Worm (Caenorhabditis elegans) whole organism, mixed stage, embryonic: ENCODE data around the gene T08D10.4.

Experiments used
- M03D4.4 ChIP-seq: sonication (generic microtip); optimal IDR thresholded peaks from 2 replicates; lab custom pipeline; 2017; ENCODE audit warnings: mild to moderate bottlenecking, missing genetic modification characterization, missing compliant biosample characterization
- bed-3 ChIP-seq: fragments of 200-800 bp; sonication (Bioruptor generic); optimal IDR thresholded peaks from 3 replicates; lab custom pipeline; 2018; ENCODE audit warnings: mild to moderate bottlenecking, missing genetic modification characterization, moderate library complexity, missing compliant biosample characterization
- ceh-39 ChIP-seq: fragments of 150-350 bp; optimal IDR thresholded peaks from 2 replicates; lab custom pipeline; 2014; ENCODE audit warnings: missing biosample characterization, missing genetic modification characterization
- ceh-43 ChIP-seq: fragments of 200-800 bp; sonication (Bioruptor generic); optimal IDR thresholded peaks from 2 replicates; lab custom pipeline; 2018; ENCODE audit warnings: mild to moderate bottlenecking, missing genetic modification characterization, moderate library complexity, missing compliant biosample characterization
- ceh-83 ChIP-seq: fragments of 200-800 bp; sonication (Bioruptor generic); optimal IDR thresholded peaks from 2 replicates; lab custom pipeline; 2018; ENCODE audit warnings: mild to moderate bottlenecking, missing genetic modification characterization, missing compliant biosample characterization
- ces-1 ChIP-seq: fragments of 150-350 bp; optimal IDR thresholded peaks from 2 replicates; lab custom pipeline; 2014; ENCODE audit warnings: missing biosample characterization, missing genetic modification reagents, missing genetic modification characterization
- drap-1 ChIP-seq: fragments of 200-800 bp; sonication (Bioruptor generic); optimal IDR thresholded peaks from 3 replicates; lab custom pipeline; 2018; ENCODE audit warnings: mild to moderate bottlenecking, missing genetic modification characterization, missing compliant biosample characterization
- elt-1 ChIP-seq: sonication (generic microtip); optimal IDR thresholded peaks from 2 replicates; lab custom pipeline; 2017; ENCODE audit warnings: missing genetic modification characterization, mild to moderate bottlenecking, missing compliant biosample characterization, antibody characterized with exemption, moderate library complexity, borderline replicate concordance; ENCODE audit not compliant: insufficient read depth
- elt-3 ChIP-seq: fragments of 150-350 bp; optimal IDR thresholded peaks from 2 replicates; lab custom pipeline; 2014; ENCODE audit warnings: missing biosample characterization, missing genetic modification characterization
- ham-2 ChIP-seq: fragments of 200-800 bp; sonication (Bioruptor generic); optimal IDR thresholded peaks from 2 replicates; lab custom pipeline; 2018; ENCODE audit warnings: mild to moderate bottlenecking, missing genetic modification characterization, missing compliant biosample characterization
- hlh-1 ChIP-seq: fragments of 150-350 bp; optimal IDR thresholded peaks from 2 replicates; lab custom pipeline; 2014; ENCODE audit warnings: missing biosample characterization, missing genetic modification reagents, missing genetic modification characterization
- lin-13 ChIP-seq: fragments of 150-350 bp; optimal IDR thresholded peaks from 2 replicates; lab custom pipeline; 2014; ENCODE audit warnings: missing biosample characterization, missing genetic modification characterization
- lin-32 ChIP-seq: fragments of 200-800 bp; sonication (Bioruptor generic); optimal IDR thresholded peaks from 2 replicates; lab custom pipeline; 2018; ENCODE audit warnings: mild to moderate bottlenecking, missing genetic modification characterization, missing compliant biosample characterization
- lsy-2 ChIP-seq: fragments of 150-350 bp; optimal IDR thresholded peaks from 2 replicates; lab custom pipeline; 2014; ENCODE audit warnings: missing biosample characterization, missing genetic modification characterization
- mab-5 ChIP-seq: fragments of 150-350 bp; optimal IDR thresholded peaks from 2 replicates; lab custom pipeline; 2014; ENCODE audit warnings: missing biosample characterization, missing genetic modification characterization
- mep-1 ChIP-seq: fragments of 150-350 bp; optimal IDR thresholded peaks from 2 replicates; lab custom pipeline; 2017; ENCODE audit warnings: missing biosample characterization, missing genetic modification reagents, missing genetic modification characterization, inconsistent platforms
- mls-2 ChIP-seq: sonication (generic microtip); optimal IDR thresholded peaks from 2 replicates; lab custom pipeline; 2016; ENCODE audit warnings: mild to moderate bottlenecking, missing genetic modification characterization, moderate library complexity, missing compliant biosample characterization
- nhr-12 ChIP-seq: fragments of 150-350 bp; optimal IDR thresholded peaks from 2 replicates; lab custom pipeline; 2014; ENCODE audit warnings: missing biosample characterization, missing genetic modification characterization
- nhr-2 ChIP-seq: fragments of 150-350 bp; optimal IDR thresholded peaks from 2 replicates; lab custom pipeline; 2014; ENCODE audit warnings: missing biosample characterization, missing genetic modification characterization
- nhr-237 ChIP-seq: fragments of 150-350 bp; optimal IDR thresholded peaks from 2 replicates; lab custom pipeline; 2014; ENCODE audit warnings: missing biosample characterization, missing genetic modification characterization
- nhr-28 ChIP-seq: fragments of 150-350 bp; optimal IDR thresholded peaks from 2 replicates; lab custom pipeline; 2014; ENCODE audit warnings: missing biosample characterization, missing genetic modification characterization
- nhr-76 ChIP-seq: sonication (generic microtip); optimal IDR thresholded peaks from 2 replicates; lab custom pipeline; 2017; ENCODE audit warnings: missing biosample characterization, missing genetic modification characterization
- snpc-4 ChIP-seq: fragments of 150-350 bp; optimal IDR thresholded peaks from 2 replicates; lab custom pipeline; 2014; ENCODE audit warnings: missing biosample characterization, missing genetic modification characterization
- sptf-1 ChIP-seq: sonication (generic microtip); optimal IDR thresholded peaks from 2 replicates; lab custom pipeline; 2017; ENCODE audit warnings: mild to moderate bottlenecking, missing genetic modification characterization, moderate library complexity, missing compliant biosample characterization
- tbx-8 ChIP-seq: fragments of 200-800 bp; sonication (Bioruptor generic); optimal IDR thresholded peaks from 2 replicates; lab custom pipeline; 2018; ENCODE audit warnings: mild to moderate bottlenecking, missing genetic modification characterization, moderate library complexity, missing compliant biosample characterization
- unc-120 ChIP-seq: sonication (generic microtip); optimal IDR thresholded peaks from 2 replicates; lab custom pipeline; 2017; ENCODE audit warnings: missing genetic modification characterization, missing compliant biosample characterization; ENCODE audit not compliant: poor library complexity, severe bottlenecking
- unc-39 ChIP-seq: fragments of 150-350 bp; optimal IDR thresholded peaks from 2 replicates; lab custom pipeline; 2014; ENCODE audit warnings: missing biosample characterization, missing genetic modification characterization
- unc-62 ChIP-seq: fragments of 150-350 bp; optimal IDR thresholded peaks from 2 replicates; lab custom pipeline; 2014; ENCODE audit warnings: missing biosample characterization, missing genetic modification reagents, missing genetic modification characterization
- zip-8 ChIP-seq: fragments of 150-350 bp; optimal IDR thresholded peaks from 2 replicates; lab custom pipeline; 2014; ENCODE audit warnings: missing biosample characterization, missing genetic modification characterization
- ztf-11 ChIP-seq: fragments of 150-350 bp; optimal IDR thresholded peaks from 2 replicates; lab custom pipeline; 2014; ENCODE audit warnings: missing biosample characterization, missing genetic modification characterization

T08D10.4 gene

DNA sequence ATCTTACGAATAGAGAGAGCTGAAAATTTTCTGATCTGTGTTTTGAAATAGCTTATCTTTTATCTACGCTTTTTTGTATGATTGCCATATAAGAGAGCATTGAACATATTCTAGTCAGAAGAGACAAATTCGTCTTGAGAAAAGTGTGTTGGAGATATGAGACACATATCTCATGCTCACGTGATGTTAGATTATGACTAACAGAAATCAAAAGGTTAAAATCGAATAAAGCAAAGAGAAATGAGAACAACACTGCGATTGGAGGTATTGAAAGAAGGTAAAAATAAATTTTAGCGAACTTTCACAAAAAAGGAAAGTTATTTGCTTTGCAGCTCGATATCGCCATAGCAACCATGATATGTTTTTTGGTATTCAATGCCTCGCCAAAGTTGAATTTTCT, 28.9 kb upstream of the T08D10.4 start, which contains the start of gene nhr-167:
nhr-167 (minus strand) TSS at position 21 of the 400 bp plus-strand sequence.
- TF ChIP-seq lsy-2 (tag; lab: Kevin White, UChicago) (no peak), unc-39 (tag; lab: Kevin White, UChicago) (no peak), ham-2 (GFP tag; lab: Kevin White, UChicago) (no peak), ceh-83 (GFP tag; lab: Kevin White, UChicago) (no peak), nhr-2 (tag; lab: Kevin White, UChicago) (no peak), ces-1 (GFP tag; lab: Kevin White, UChicago) (no peak), ceh-43 (GFP tag; lab: Kevin White, UChicago) (no peak), zip-8 (no peak), nhr-28 (tag; lab: Kevin White, UChicago) (no peak), ztf-11 (tag; lab: Kevin White, UChicago) (no peak), hlh-1 (tag; lab: Kevin White, UChicago) (no peak), nhr-237 (no peak), mep-1 (tag; lab: Kevin White, UChicago) (no peak), sptf-1 (tag; lab: Kevin White, UChicago) (no peak), drap-1 (GFP tag; lab: Kevin White, UChicago) (no peak), elt-1 (tag; lab: Kevin White, UChicago) (no peak), mab-5 (tag; lab: Kevin White, UChicago) (no peak), tbx-8 (GFP tag; lab: Kevin White, UChicago) (no peak), unc-62 (GFP tag; lab: Kevin White, UChicago) (no peak)

DNA sequence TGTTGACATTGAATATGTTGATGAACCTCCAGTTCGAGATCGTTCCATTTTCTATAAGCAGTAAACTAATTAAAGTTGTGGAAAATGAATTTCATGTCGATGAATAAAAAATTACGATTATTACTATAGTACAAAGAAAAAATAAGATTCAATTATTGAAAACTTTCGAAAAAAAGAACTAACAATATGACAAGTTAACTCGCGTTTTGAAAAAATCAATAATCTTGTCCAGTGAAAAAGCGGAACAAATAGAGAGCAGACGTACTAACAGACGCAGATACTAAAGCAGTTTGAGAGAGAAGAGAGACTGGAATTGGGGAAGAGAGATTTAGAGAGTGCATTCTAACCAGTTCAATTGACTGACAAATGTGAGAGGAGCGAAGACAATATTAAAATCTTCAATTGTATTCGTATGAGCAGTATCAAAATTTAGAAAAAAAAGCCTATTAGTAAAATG, 21.5 kb upstream of the T08D10.4 start, which contains the start of gene set-6:
set-6 (minus strand) TSS at position 51 of the 457 bp plus-strand sequence.
- TF ChIP-seq nhr-237 (peak; percentile 13), ces-1 (GFP tag; lab: Kevin White, UChicago) (peak; percentile 85), ztf-11 (tag; lab: Kevin White, UChicago) (no peak), ceh-43 (GFP tag; lab: Kevin White, UChicago) (no peak), lin-13 (tag; lab: Kevin White, UChicago) (no peak)

- TF ChIP-seq hlh-1 (tag; lab: Kevin White, UChicago), result no peak
- no peak for TF ChIP-seq nhr-237
- no peak for TF ChIP-seq unc-62 (GFP tag; lab: Kevin White, UChicago)
- no peak for TF ChIP-seq nhr-28 (tag; lab: Kevin White, UChicago)
- no peak for TF ChIP-seq lsy-2 (tag; lab: Kevin White, UChicago)
- no peak for TF ChIP-seq ceh-39 (tag; lab: Kevin White, UChicago)
- TF ChIP-seq ztf-11 (tag; lab: Kevin White, UChicago), result no peak
- no peak for TF ChIP-seq unc-39 (tag; lab: Kevin White, UChicago)
These were observed 18.2 kb upstream of the T08D10.4 start for ce11 chrX:11971323-11971722.

ce11 chrX:11969554-11969953, 16.4 kb upstream of the T08D10.4 start:
- TF ChIP-seq snpc-4 (tag; lab: Kevin White, UChicago) (no peak), mab-5 (tag; lab: Kevin White, UChicago) (no peak), elt-3 (no peak), nhr-12 (no peak), nhr-76 (tag; lab: Kevin White, UChicago) (no peak), mls-2 (tag; lab: Kevin White, UChicago) (no peak), nhr-28 (tag; lab: Kevin White, UChicago) (no peak), ztf-11 (tag; lab: Kevin White, UChicago) (no peak), mep-1 (tag; lab: Kevin White, UChicago) (no peak), M03D4.4 (no peak)

ce11 chrX:11969085-11969484, 16.0 kb upstream of the T08D10.4 start:
- TF ChIP-seq mls-2 (tag; lab: Kevin White, UChicago) (no peak), lsy-2 (tag; lab: Kevin White, UChicago) (no peak), hlh-1 (tag; lab: Kevin White, UChicago) (no peak), nhr-2 (tag; lab: Kevin White, UChicago) (no peak), sptf-1 (tag; lab: Kevin White, UChicago) (no peak), snpc-4 (tag; lab: Kevin White, UChicago) (no peak), bed-3 (no peak), mep-1 (tag; lab: Kevin White, UChicago) (no peak), unc-39 (tag; lab: Kevin White, UChicago) (no peak), unc-62 (GFP tag; lab: Kevin White, UChicago) (no peak), drap-1 (GFP tag; lab: Kevin White, UChicago) (no peak), nhr-237 (no peak), mab-5 (tag; lab: Kevin White, UChicago) (no peak), ham-2 (GFP tag; lab: Kevin White, UChicago) (no peak), nhr-12 (no peak), lin-32 (GFP tag; lab: Kevin White, UChicago) (no peak), lin-13 (tag; lab: Kevin White, UChicago) (no peak), zip-8 (no peak), elt-1 (tag; lab: Kevin White, UChicago) (no peak), unc-120 (tag; lab: Kevin White, UChicago) (no peak)
